Fruit fly (Drosophila melanogaster): ENCODE results near the gene CG17219.

CG17219 gene

DNA sequence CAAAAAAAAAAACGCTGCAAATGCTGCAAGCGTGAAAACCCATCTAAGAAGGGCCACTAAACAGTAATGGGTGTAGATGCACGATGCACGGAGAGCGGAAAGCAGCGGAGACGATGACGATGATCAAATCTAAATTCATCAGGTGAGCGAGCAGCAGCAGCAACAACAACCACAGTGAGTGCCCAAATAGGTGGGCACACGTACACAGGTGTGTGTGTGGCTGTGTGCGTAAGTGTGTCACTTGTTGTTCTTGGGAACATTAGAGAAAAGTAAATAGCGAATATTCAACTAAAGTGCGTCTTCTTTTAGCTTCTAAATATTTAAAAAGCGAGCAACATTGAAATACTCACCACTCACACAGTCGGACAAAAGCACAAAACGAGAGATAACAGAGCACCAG lies 35.8 kb upstream of the CG17219 start (continued):
- TF ChIP-seq mld (GFP tag; IDR thresholded peaks at IDR 0.05; ENCODE audit: partially characterized antibody) (0 out of 3 replicates have a peak, but pooled peaks have one; percentile 7), Gsc (GFP tag; IDR thresholded peaks at IDR 0.05) (no peak), kah (GFP tag; optimal IDR thresholded peaks at IDR 0.05) (peak; percentile 36), sug (tag; optimal IDR thresholded peaks at IDR 0.05) (peak; percentile 13), Hey (tag; optimal IDR thresholded peaks at IDR 0.05) (peak; percentile 83), Aef1 (GFP tag; IDR thresholded peaks at IDR 0.05) (0 out of 3 replicates have a peak, but pooled peaks have one; percentile 29), CG10321 (GFP tag; IDR thresholded peaks at IDR 0.05) (no peak), MESR4 (GFP tag; optimal IDR thresholded peaks at IDR 0.05) (peak; percentile 30), CHES-1-like (GFP tag; optimal IDR thresholded peaks at IDR 0.05) (peak; percentile 5), slou (GFP tag; optimal IDR thresholded peaks at IDR 0.05) (no peak), CG4328 (GFP tag; optimal IDR thresholded peaks at IDR 0.05) (peak; percentile 8), cg (GFP tag; optimal IDR thresholded peaks at IDR 0.05) (peak; percentile 82), Trl (optimal IDR thresholded peaks at IDR 0.05) (peak in 1 of 2 experiments; percentile 24), Trl (GFP tag; optimal IDR thresholded peaks at IDR 0.05) (no peak), chinmo (GFP tag; IDR thresholded peaks at IDR 0.05; ENCODE audit: partially characterized antibody) (peak; percentile 14; the same call in 1 of the 4 replicates), Poxn (GFP tag; IDR thresholded peaks at IDR 0.05) (no peak)

DNA sequence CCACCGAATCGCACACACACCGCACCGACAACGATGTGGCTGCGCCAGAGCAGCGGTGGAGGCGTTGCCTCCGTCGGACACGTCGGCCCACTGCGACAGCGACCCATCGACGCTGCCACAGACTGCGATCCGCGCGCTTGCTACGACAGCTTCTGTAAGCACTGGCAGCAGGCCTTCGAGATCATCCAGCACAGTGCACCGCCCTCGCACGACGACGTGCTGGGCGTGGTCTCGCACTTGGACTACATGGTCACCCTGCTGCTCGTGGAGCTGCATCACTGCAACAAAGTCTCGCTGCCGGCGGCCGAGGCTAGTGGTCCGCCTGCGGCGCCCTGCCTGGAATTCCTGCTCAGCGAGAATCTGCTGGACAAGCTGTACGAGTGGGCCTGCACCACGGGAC lies 35.4 kb upstream of the CG17219 start:
- 0 out of 3 replicates have a peak, but pooled peaks have one; percentile 15 for TF ChIP-seq CG7357 (GFP tag; IDR thresholded peaks at IDR 0.05)
- 0 out of 2 replicates have a peak, but pooled peaks have one; percentile 20 for TF ChIP-seq toy (GFP tag; IDR thresholded peaks at IDR 0.05)
- peak; percentile 44 for TF ChIP-seq Med (GFP tag)
- TF ChIP-seq CG8478 (optimal IDR thresholded peaks at IDR 0.05): peak; percentile 82
- TF ChIP-seq dati (GFP tag; IDR thresholded peaks at IDR 0.05): no peak
- no peak for TF ChIP-seq CG9727 (GFP tag; optimal IDR thresholded peaks at IDR 0.05)
- TF ChIP-seq Awh (GFP tag; IDR thresholded peaks at IDR 0.05): peak; percentile 52; the same call in 1 of the 2 replicates
- TF ChIP-seq Dbx (GFP tag; IDR thresholded peaks at IDR 0.05): peak; percentile 22; the same call in 1 of the 3 replicates
- 0 out of 3 replicates have a peak, but pooled peaks have one; percentile 21 for TF ChIP-seq CG11093 (GFP tag; IDR thresholded peaks at IDR 0.05)
- no peak for TF ChIP-seq cas (GFP tag; IDR thresholded peaks at IDR 0.05)
- no peak for TF ChIP-seq slou (GFP tag; optimal IDR thresholded peaks at IDR 0.05)

DNA sequence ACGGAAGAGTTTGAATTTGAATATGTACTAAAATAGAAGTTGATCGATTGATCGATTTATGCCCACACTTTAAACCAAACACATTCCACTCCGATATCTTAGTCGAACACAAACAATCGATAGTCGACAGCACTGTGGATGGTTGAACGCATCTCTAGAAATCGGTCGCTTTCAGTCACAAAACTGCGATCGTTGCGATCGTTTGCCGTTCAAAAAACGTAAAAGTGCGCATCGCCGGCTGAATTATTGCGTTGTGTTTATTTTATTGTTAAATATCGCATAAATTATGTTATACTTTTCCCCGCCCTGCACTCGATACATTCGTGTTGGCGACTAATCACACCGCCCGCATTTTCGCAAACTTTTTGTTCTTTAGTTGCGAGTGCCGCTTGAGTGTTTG lies 29.9 kb upstream of the CG17219 start, which contains the start of gene Ccdc85:
Gene Ccdc85, plus strand, starts transcription at position 174 of the 400 bp plus-strand sequence.
- TF ChIP-seq schlank (tag; optimal IDR thresholded peaks at IDR 0.05) (no peak), scrt (GFP tag; optimal IDR thresholded peaks at IDR 0.05) (no peak), CG6272 (GFP tag; IDR thresholded peaks at IDR 0.05) (no peak), CG13775 (GFP tag; optimal IDR thresholded peaks at IDR 0.05) (no peak), insv (GFP tag; optimal IDR thresholded peaks at IDR 0.05) (no peak), Antp (GFP tag; optimal IDR thresholded peaks at IDR 0.05) (no peak), CG13287 (GFP tag; IDR thresholded peaks at IDR 0.05; ENCODE audit: partially characterized antibody) (peak; percentile 96), Gsc (GFP tag; IDR thresholded peaks at IDR 0.05) (no peak), CTCF (GFP tag; optimal IDR thresholded peaks at IDR 0.05) (no peak), sna (GFP tag; IDR thresholded peaks at IDR 0.05; ENCODE audit: partially characterized antibody) (peak; percentile 96), pum (GFP tag; optimal IDR thresholded peaks at IDR 0.05) (no peak), ranshi (GFP tag; IDR thresholded peaks at IDR 0.05) (no peak), sim (GFP tag; IDR thresholded peaks at IDR 0.05) (no peak), CG13624 (GFP tag; optimal IDR thresholded peaks at IDR 0.05) (peak; percentile 55), Doc2 (GFP tag; IDR thresholded peaks at IDR 0.05) (no peak), sob (GFP tag; IDR thresholded peaks at IDR 0.05) (no peak), tgo (GFP tag; IDR thresholded peaks at IDR 0.05) (no peak), gro (GFP tag; optimal IDR thresholded peaks at IDR 0.05) (peak; percentile 8), CG10209 (GFP tag; optimal IDR thresholded peaks at IDR 0.05) (no peak), ssp (GFP tag; IDR thresholded peaks at IDR 0.05) (no peak), Stat92E (GFP tag; optimal IDR thresholded peaks at IDR 0.05) (peak in 1 of 3 experiments; percentile 41), sr (GFP tag; IDR thresholded peaks at IDR 0.05) (0 out of 3 replicates have a peak, but pooled peaks have one; percentile 18), CG17328 (GFP tag; IDR thresholded peaks at IDR 0.05) (no peak), Nf-YA (GFP tag; IDR thresholded peaks at IDR 0.05) (0 out of 2 replicates have a peak, but pooled peaks have one; percentile 7), Nf-YB (GFP tag; optimal IDR thresholded peaks at IDR 0.05) (peak; percentile 18), D19A (tag; optimal IDR thresholded peaks at IDR 0.05) (no peak)

Measured in whole organism, embryonic.